Worm (Caenorhabditis elegans) whole organism, L2 larva: ENCODE measurements around the gene fkb-4.

Source experiments
- C34F6.9 ChIP-seq: fragments of 150-350 bp; optimal IDR thresholded peaks from 2 replicates; lab custom pipeline; 2014; ENCODE audit warnings: missing biosample characterization, missing genetic modification characterization
- F13H6.1 ChIP-seq: sonication (generic microtip); optimal IDR thresholded peaks from 2 replicates; lab custom pipeline; 2016; ENCODE audit warnings: missing genetic modification characterization, missing compliant biosample characterization
- R02D3.7 ChIP-seq: fragments of 150-350 bp; optimal IDR thresholded peaks from 2 replicates; lab custom pipeline; 2014; ENCODE audit warnings: missing biosample characterization, missing genetic modification characterization
- Y55F3AM.14 ChIP-seq: fragments of 200-800 bp; sonication (Bioruptor generic); optimal IDR thresholded peaks from 2 replicates; lab custom pipeline; 2018; ENCODE audit warnings: mild to moderate bottlenecking, missing genetic modification characterization, missing compliant biosample characterization
- ZK546.5 ChIP-seq: sonication (generic microtip); optimal IDR thresholded peaks from 2 replicates; lab custom pipeline; 2017; ENCODE audit warnings: missing biosample characterization, missing genetic modification characterization
- alr-1 ChIP-seq: fragments of 150-350 bp; optimal IDR thresholded peaks from 2 replicates; lab custom pipeline; 2014; ENCODE audit warnings: missing biosample characterization, missing genetic modification characterization
- aly-2 ChIP-seq: fragments of 150-350 bp; optimal IDR thresholded peaks from 2 replicates; lab custom pipeline; 2014; ENCODE audit warnings: missing biosample characterization, missing genetic modification characterization
- ama-1 ChIP-seq: fragments of 150-350 bp; optimal IDR thresholded peaks from 2 replicates; lab custom pipeline; 2018; ENCODE audit warnings: inconsistent platforms
- blmp-1 ChIP-seq: sonication (generic microtip); optimal IDR thresholded peaks from 2 replicates; lab custom pipeline; 2017; ENCODE audit warnings: missing genetic modification characterization, mild to moderate bottlenecking, missing compliant biosample characterization, antibody characterized with exemption, moderate library complexity; ENCODE audit not compliant: insufficient read depth
- ceh-16 ChIP-seq: fragments of 150-350 bp; optimal IDR thresholded peaks from 2 replicates; lab custom pipeline; 2014; ENCODE audit warnings: missing biosample characterization, missing genetic modification characterization
- ceh-82 ChIP-seq: fragments of 150-350 bp; optimal IDR thresholded peaks from 2 replicates; lab custom pipeline; 2014; ENCODE audit warnings: missing biosample characterization, missing genetic modification characterization
- crh-2 ChIP-seq: sonication (generic microtip); optimal IDR thresholded peaks from 2 replicates; lab custom pipeline; 2017; ENCODE audit warnings: missing biosample characterization, missing genetic modification characterization
- dmd-4 ChIP-seq: sonication (generic microtip); optimal IDR thresholded peaks from 2 replicates; lab custom pipeline; 2017; ENCODE audit warnings: missing biosample characterization, missing genetic modification characterization
- egl-27 ChIP-seq: sonication (generic microtip); optimal IDR thresholded peaks from 3 replicates; lab custom pipeline; 2017; ENCODE audit warnings: missing biosample characterization, missing genetic modification reagents, missing genetic modification characterization
- elt-1 ChIP-seq: fragments of 150-350 bp; optimal IDR thresholded peaks from 2 replicates; lab custom pipeline; 2014; ENCODE audit warnings: missing biosample characterization, missing genetic modification characterization
- elt-3 ChIP-seq: sonication (generic microtip); optimal IDR thresholded peaks from 2 replicates; lab custom pipeline; 2017; ENCODE audit warnings: missing biosample characterization, missing genetic modification characterization
- fos-1 ChIP-seq: fragments of 150-350 bp; optimal IDR thresholded peaks from 2 replicates; lab custom pipeline; 2014; ENCODE audit warnings: missing biosample characterization, missing genetic modification characterization
- gmeb-1 ChIP-seq: fragments of 150-350 bp; optimal IDR thresholded peaks from 2 replicates; lab custom pipeline; 2014; ENCODE audit warnings: missing biosample characterization, missing genetic modification characterization
- lin-11 ChIP-seq: fragments of 150-350 bp; sonication (generic microtip); optimal IDR thresholded peaks from 2 replicates; lab custom pipeline; 2014; ENCODE audit warnings: missing biosample characterization, missing genetic modification characterization, inconsistent platforms, mixed read lengths
- lin-13 ChIP-seq: fragments of 150-350 bp; optimal IDR thresholded peaks from 2 replicates; lab custom pipeline; 2014; ENCODE audit warnings: missing biosample characterization, missing genetic modification reagents, missing genetic modification characterization
- lin-39 ChIP-seq: fragments of 150-350 bp; optimal IDR thresholded peaks from 2 replicates; lab custom pipeline; 2014; ENCODE audit warnings: missing biosample characterization, missing genetic modification reagents, missing genetic modification characterization
- lsy-2 ChIP-seq, 2 experiments: fragments of 150-350 bp in 1 of 2; sonication (generic microtip) in 1 of 2; optimal IDR thresholded peaks; 2 replicates each; lab custom pipeline; 2014 to 2017; ENCODE audit warnings: missing biosample characterization in 2 of 2, missing genetic modification characterization in 2 of 2
- mab-5 ChIP-seq: fragments of 150-350 bp; optimal IDR thresholded peaks from 2 replicates; lab custom pipeline; 2014; ENCODE audit warnings: missing biosample characterization, missing genetic modification characterization
- mbf-1 ChIP-seq: sonication (generic microtip); optimal IDR thresholded peaks from 2 replicates; lab custom pipeline; 2017; ENCODE audit warnings: missing biosample characterization, missing genetic modification characterization
- mdl-1 ChIP-seq, 2 experiments: fragments of 150-350 bp in 1 of 2; sonication (generic microtip) in 1 of 2; optimal IDR thresholded peaks; 2 replicates each; lab custom pipeline; 2017; ENCODE audit warnings: missing biosample characterization in 2 of 2, missing genetic modification characterization in 2 of 2
- nhr-10 ChIP-seq: sonication (generic microtip); optimal IDR thresholded peaks from 2 replicates; lab custom pipeline; 2017; ENCODE audit warnings: missing biosample characterization, missing genetic modification characterization
- nhr-11 ChIP-seq: fragments of 150-350 bp; optimal IDR thresholded peaks from 2 replicates; lab custom pipeline; 2014; ENCODE audit warnings: missing biosample characterization, missing genetic modification characterization
- nhr-12 ChIP-seq: fragments of 150-350 bp; optimal IDR thresholded peaks from 2 replicates; lab custom pipeline; 2014; ENCODE audit warnings: missing biosample characterization, missing genetic modification characterization
- nhr-129 ChIP-seq: fragments of 150-350 bp; optimal IDR thresholded peaks from 2 replicates; lab custom pipeline; 2014; ENCODE audit warnings: missing biosample characterization, missing genetic modification characterization
- nhr-21 ChIP-seq: fragments of 150-350 bp; optimal IDR thresholded peaks from 2 replicates; lab custom pipeline; 2014; ENCODE audit warnings: missing biosample characterization, missing genetic modification characterization
- nhr-23 ChIP-seq: fragments of 150-350 bp; optimal IDR thresholded peaks from 2 replicates; lab custom pipeline; 2014; ENCODE audit warnings: missing biosample characterization, missing genetic modification reagents, missing genetic modification characterization
- nhr-237 ChIP-seq: fragments of 150-350 bp; optimal IDR thresholded peaks from 2 replicates; lab custom pipeline; 2014; ENCODE audit warnings: missing biosample characterization, missing genetic modification characterization
- nhr-25 ChIP-seq: fragments of 150-350 bp; sonication (generic microtip); optimal IDR thresholded peaks from 3 replicates; lab custom pipeline; 2014; ENCODE audit warnings: missing biosample characterization, missing genetic modification characterization
- nhr-6 ChIP-seq: fragments of 150-350 bp; optimal IDR thresholded peaks from 2 replicates; lab custom pipeline; 2014; ENCODE audit warnings: missing biosample characterization, missing genetic modification characterization
- nhr-77 ChIP-seq: fragments of 150-350 bp; optimal IDR thresholded peaks from 2 replicates; lab custom pipeline; 2014; ENCODE audit warnings: missing biosample characterization, missing genetic modification characterization
- peb-1 ChIP-seq: fragments of 150-350 bp; optimal IDR thresholded peaks from 2 replicates; lab custom pipeline; 2014; ENCODE audit warnings: missing biosample characterization, missing genetic modification characterization
- sem-4 ChIP-seq: fragments of 150-350 bp; optimal IDR thresholded peaks from 2 replicates; lab custom pipeline; 2014; ENCODE audit warnings: missing biosample characterization, missing genetic modification reagents, missing genetic modification characterization
- skn-1 ChIP-seq: sonication (generic microtip); optimal IDR thresholded peaks from 2 replicates; lab custom pipeline; 2017; ENCODE audit warnings: missing biosample characterization, missing genetic modification characterization
- sma-3 ChIP-seq: sonication (generic microtip); optimal IDR thresholded peaks from 2 replicates; lab custom pipeline; 2016; ENCODE audit warnings: missing genetic modification reagents, missing genetic modification characterization, missing compliant biosample characterization
- sma-9 ChIP-seq, 2 experiments: fragments of 150-350 bp in 1 of 2; sonication (generic microtip) in 1 of 2; optimal IDR thresholded peaks; 2 replicates each; lab custom pipeline; 2014 to 2016; ENCODE audit warnings: missing genetic modification characterization in 2 of 2, mild to moderate bottlenecking in 1 of 2, missing biosample characterization in 1 of 2, missing compliant biosample characterization in 1 of 2, missing genetic modification reagents in 1 of 2, moderate library complexity in 1 of 2
- snpc-4 ChIP-seq: fragments of 150-350 bp; optimal IDR thresholded peaks from 2 replicates; lab custom pipeline; 2014; ENCODE audit warnings: missing biosample characterization, missing genetic modification characterization
- unc-39 ChIP-seq: fragments of 150-350 bp; optimal IDR thresholded peaks from 2 replicates; lab custom pipeline; 2014; ENCODE audit warnings: missing biosample characterization, missing genetic modification characterization
- unc-55 ChIP-seq: fragments of 150-350 bp; sonication (generic microtip); optimal IDR thresholded peaks from 3 replicates; lab custom pipeline; 2014; ENCODE audit warnings: missing biosample characterization, missing genetic modification reagents, missing genetic modification characterization
- unc-62 ChIP-seq: fragments of 150-350 bp; optimal IDR thresholded peaks from 2 replicates; lab custom pipeline; 2014; ENCODE audit warnings: missing biosample characterization, missing genetic modification reagents, missing genetic modification characterization
- zag-1 ChIP-seq: fragments of 150-350 bp; optimal IDR thresholded peaks from 2 replicates; lab custom pipeline; 2014; ENCODE audit warnings: missing biosample characterization, missing genetic modification characterization
- ztf-1 ChIP-seq: fragments of 200-800 bp; sonication (Bioruptor generic); conservative IDR thresholded peaks from 2 replicates; pipeline ENCODE4 v1.3.6; 2022; ENCODE audit warnings: missing genetic modification characterization, missing compliant biosample characterization
- ztf-11 ChIP-seq: sonication (generic microtip); optimal IDR thresholded peaks from 2 replicates; lab custom pipeline; 2017; ENCODE audit warnings: missing biosample characterization, missing genetic modification characterization
- ztf-4 ChIP-seq: fragments of 150-350 bp; optimal IDR thresholded peaks from 2 replicates; lab custom pipeline; 2014; ENCODE audit warnings: missing biosample characterization, missing genetic modification characterization

The fkb-4 gene

DNA sequence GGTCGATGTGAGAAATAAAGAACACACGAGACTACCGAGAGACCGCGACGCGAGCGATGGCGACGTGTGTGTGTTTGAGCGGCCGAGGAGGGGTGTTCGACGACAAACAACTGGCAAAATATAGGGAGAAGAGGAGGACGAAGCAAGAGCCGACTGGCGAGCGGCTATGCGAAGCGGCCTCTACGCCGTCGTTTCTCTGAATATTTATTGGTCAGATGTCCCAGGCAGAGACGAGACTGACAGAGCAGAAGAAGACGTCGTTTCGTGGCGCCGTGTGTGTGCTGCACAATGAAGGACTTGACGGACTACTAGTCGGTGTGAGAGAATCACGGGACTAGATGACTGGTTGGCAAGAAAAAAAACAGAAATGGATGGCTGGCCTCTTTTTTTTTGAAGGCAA, 32.2 kb upstream of the fkb-4 start:
- TF ChIP-seq lin-11 (tag; lab: Kevin White, UChicago) (peak; percentile 80), zag-1 (tag; lab: Kevin White, UChicago) (peak; percentile 27), mdl-1 (tag; optimal IDR thresholded peaks at IDR 0.05; lab: Kevin White, UChicago) (peak in 1 of 2 experiments; percentile 7), mbf-1 (tag; lab: Kevin White, UChicago) (no peak), ceh-16 (no peak), alr-1 (tag; lab: Kevin White, UChicago) (no peak), unc-39 (no peak), Y55F3AM.14 (no peak), gmeb-1 (no peak), aly-2 (no peak), nhr-129 (tag; lab: Kevin White, UChicago) (peak; percentile 43), lin-13 (GFP tag; lab: Kevin White, UChicago) (no peak), nhr-21 (tag; lab: Kevin White, UChicago) (no peak), sma-9 (GFP tag; optimal IDR thresholded peaks at IDR 0.05; lab: Kevin White, UChicago) (no peak), sma-9 (tag; optimal IDR thresholded peaks at IDR 0.05; lab: Kevin White, UChicago) (no peak), mab-5 (tag; lab: Kevin White, UChicago) (no peak), ceh-82 (tag; lab: Kevin White, UChicago) (no peak), F13H6.1 (peak; percentile 35), ztf-1 (GFP tag; lab: Robert Waterston, UW) (no peak), nhr-77 (tag; lab: Kevin White, UChicago) (no peak), crh-2 (tag; lab: Kevin White, UChicago) (peak; percentile 35), sem-4 (tag; lab: Kevin White, UChicago) (no peak), R02D3.7 (tag; lab: Kevin White, UChicago) (no peak), snpc-4 (tag; lab: Kevin White, UChicago) (peak; percentile 24), peb-1 (tag; lab: Kevin White, UChicago) (no peak), nhr-25 (tag; lab: Kevin White, UChicago) (no peak), egl-27 (tag; lab: Kevin White, UChicago) (no peak), skn-1 (tag; lab: Kevin White, UChicago) (no peak), nhr-12 (no peak), ztf-11 (tag; lab: Kevin White, UChicago) (no peak), unc-55 (GFP tag; lab: Kevin White, UChicago) (peak; percentile 29), nhr-11 (tag; lab: Kevin White, UChicago) (no peak), elt-1 (tag; lab: Kevin White, UChicago) (no peak), nhr-23 (tag; lab: Kevin White, UChicago) (no peak), unc-62 (no peak), elt-3 (no peak), ZK546.5 (tag; lab: Kevin White, UChicago) (no peak), dmd-4 (tag; lab: Kevin White, UChicago) (no peak), C34F6.9 (peak; percentile 43), nhr-6 (tag; lab: Kevin White, UChicago) (no peak), lin-39 (tag; lab: Kevin White, UChicago) (no peak), ama-1 (lab: Kevin White, UChicago) (no peak), nhr-237 (tag; lab: Kevin White, UChicago) (no peak), sma-3 (GFP tag; lab: Kevin White, UChicago) (no peak), lsy-2 (tag; optimal IDR thresholded peaks at IDR 0.05; lab: Kevin White, UChicago) (peak in 1 of 2 experiments; percentile 45), nhr-10 (tag; lab: Kevin White, UChicago) (no peak), ztf-4 (no peak), blmp-1 (tag; lab: Kevin White, UChicago) (no peak), fos-1 (tag; lab: Kevin White, UChicago) (no peak)
